Fruit fly (Drosophila melanogaster) whole organism, prepupa: ENCODE results near the gene CG10337.

Source experiments
- Blimp-1 ChIP-seq: fragments of 200-800 bp; sonication (Bioruptor generic); optimal IDR thresholded peaks from 3 replicates; lab custom pipeline; 2017; ENCODE audit warnings: missing biosample characterization, missing genetic modification characterization, mild to moderate bottlenecking, moderate library complexity, missing genetic modification reagents
- CG10631 ChIP-seq: fragments of 200-800 bp; sonication (Bioruptor generic); optimal IDR thresholded peaks from 2 replicates; lab custom pipeline; 2016; ENCODE audit warnings: missing biosample characterization, missing genetic modification characterization
- CG10669 ChIP-seq: fragments of 200-800 bp; sonication (Bioruptor generic); optimal IDR thresholded peaks from 3 replicates; lab custom pipeline; 2018; ENCODE audit warnings: missing biosample characterization, mild to moderate bottlenecking, missing genetic modification characterization, moderate library complexity
- CG11762 ChIP-seq: fragments of 200-800 bp; sonication (Bioruptor generic); optimal IDR thresholded peaks from 3 replicates; lab custom pipeline; 2016; ENCODE audit warnings: missing biosample characterization, missing genetic modification characterization; ENCODE audit not compliant: insufficient read depth
- CG11902 ChIP-seq: fragments of 200-800 bp; sonication (Bioruptor generic); optimal IDR thresholded peaks from 3 replicates; lab custom pipeline; 2016; ENCODE audit warnings: missing biosample characterization, missing genetic modification characterization
- CG15336 ChIP-seq: fragments of 200-800 bp; sonication (Bioruptor generic); IDR thresholded peaks from 2 replicates; pipeline ENCODE4 v1.3.6; 2022; ENCODE audit warnings: missing biosample characterization, missing genetic modification characterization
- CG16779 ChIP-seq: fragments of 200-800 bp; sonication (Bioruptor generic); optimal IDR thresholded peaks from 3 replicates; lab custom pipeline; 2017; ENCODE audit warnings: missing biosample characterization, mild to moderate bottlenecking, missing genetic modification characterization
- CG3032 ChIP-seq: fragments of 200-800 bp; optimal IDR thresholded peaks from 2 replicates; lab custom pipeline; 2019; ENCODE audit warnings: missing biosample characterization, mild to moderate bottlenecking, missing genetic modification characterization, moderate library complexity
- CG31627 ChIP-seq: fragments of 200-800 bp; sonication (Bioruptor generic); optimal IDR thresholded peaks from 3 replicates; lab custom pipeline; 2016; ENCODE audit warnings: missing biosample characterization, missing genetic modification characterization
- CG32006 ChIP-seq: fragments of 200-800 bp; sonication (Bioruptor generic); optimal IDR thresholded peaks from 3 replicates; lab custom pipeline; 2017; ENCODE audit warnings: missing biosample characterization, mild to moderate bottlenecking, missing genetic modification characterization
- CG34406 ChIP-seq: fragments of 200-800 bp; sonication (Bioruptor generic); optimal IDR thresholded peaks from 3 replicates; lab custom pipeline; 2016; ENCODE audit warnings: missing biosample characterization, missing genetic modification characterization
- CG3919 ChIP-seq: fragments of 200-800 bp; sonication (Bioruptor generic); optimal IDR thresholded peaks from 3 replicates; lab custom pipeline; 2016; ENCODE audit warnings: missing biosample characterization, missing genetic modification characterization
- CG4318 ChIP-seq: fragments of 200-800 bp; sonication (Bioruptor generic); optimal IDR thresholded peaks from 3 replicates; lab custom pipeline; 2017; ENCODE audit warnings: missing biosample characterization, mild to moderate bottlenecking, missing genetic modification characterization
- CG6163 ChIP-seq: fragments of 200-800 bp; sonication (Bioruptor generic); IDR thresholded peaks from 3 replicates; pipeline ENCODE4 v1.3.6; 2022; ENCODE audit warnings: missing biosample characterization, missing genetic modification characterization
- CG6276 ChIP-seq: fragments of 200-800 bp; sonication (Bioruptor generic); optimal IDR thresholded peaks from 2 replicates; lab custom pipeline; 2017; ENCODE audit warnings: missing biosample characterization, mild to moderate bottlenecking, missing genetic modification characterization
- CG6792 ChIP-seq: fragments of 200-800 bp; sonication (Bioruptor generic); optimal IDR thresholded peaks from 3 replicates; lab custom pipeline; 2016; ENCODE audit warnings: missing biosample characterization, missing genetic modification characterization
- CG6854 ChIP-seq: fragments of 200-800 bp; sonication (Bioruptor generic); optimal IDR thresholded peaks from 2 replicates; lab custom pipeline; 2017; ENCODE audit warnings: missing biosample characterization, mild to moderate bottlenecking, missing genetic modification characterization
- CG7368 ChIP-seq: fragments of 200-800 bp; sonication (Bioruptor generic); optimal IDR thresholded peaks from 3 replicates; lab custom pipeline; 2016; ENCODE audit warnings: missing biosample characterization, missing genetic modification characterization
- CG8119 ChIP-seq: fragments of 200-800 bp; sonication (Bioruptor generic); IDR thresholded peaks from 3 replicates; pipeline ENCODE4 v1.3.6; 2022; ENCODE audit warnings: missing biosample characterization, missing genetic modification characterization
- CG8632 ChIP-seq: fragments of 200-800 bp; sonication (Bioruptor generic); optimal IDR thresholded peaks from 3 replicates; lab custom pipeline; 2016; ENCODE audit warnings: missing biosample characterization, missing genetic modification characterization
- Eip75B ChIP-seq: fragments of 200-800 bp; sonication (Bioruptor generic); optimal IDR thresholded peaks from 3 replicates; lab custom pipeline; 2016; ENCODE audit warnings: missing biosample characterization, missing genetic modification characterization
- Eip93F ChIP-seq: fragments of 200-800 bp; sonication (Bioruptor generic); optimal IDR thresholded peaks from 2 replicates; lab custom pipeline; 2016; ENCODE audit warnings: missing biosample characterization, mild to moderate bottlenecking, missing genetic modification characterization
- Ets21C ChIP-seq: fragments of 200-800 bp; sonication (Bioruptor generic); optimal IDR thresholded peaks from 3 replicates; lab custom pipeline; 2016; ENCODE audit warnings: missing biosample characterization, missing genetic modification characterization
- Ets96B ChIP-seq: fragments of 200-800 bp; optimal IDR thresholded peaks from 2 replicates; lab custom pipeline; 2019; ENCODE audit warnings: missing biosample characterization, mild to moderate bottlenecking, missing genetic modification characterization, moderate library complexity
- Gug ChIP-seq: fragments of 200-800 bp; sonication (Bioruptor generic); IDR thresholded peaks from 2 replicates; pipeline ENCODE4 v1.3.6; 2022; ENCODE audit warnings: missing biosample characterization, missing genetic modification characterization
- Hr38 ChIP-seq: sonication (Bioruptor generic); optimal IDR thresholded peaks from 2 replicates; lab custom pipeline; 2016; ENCODE audit warnings: missing biosample characterization, missing genetic modification characterization
- Hr39 ChIP-seq: fragments of 200-800 bp; sonication (Bioruptor generic); optimal IDR thresholded peaks from 2 replicates; lab custom pipeline; 2016; ENCODE audit warnings: missing biosample characterization, missing genetic modification characterization
- Hr4 ChIP-seq: fragments of 200-800 bp; sonication (Bioruptor generic); optimal IDR thresholded peaks from 3 replicates; lab custom pipeline; 2016; ENCODE audit warnings: missing biosample characterization, missing genetic modification characterization
- Lpt ChIP-seq: fragments of 200-800 bp; sonication (Bioruptor generic); optimal IDR thresholded peaks from 3 replicates; lab custom pipeline; 2016; ENCODE audit warnings: missing biosample characterization, missing genetic modification characterization
- Met ChIP-seq: fragments of 200-800 bp; sonication (Bioruptor generic); optimal IDR thresholded peaks from 3 replicates; lab custom pipeline; 2016; ENCODE audit warnings: missing biosample characterization, missing genetic modification characterization
- OdsH ChIP-seq: fragments of 200-800 bp; sonication (Bioruptor generic); optimal IDR thresholded peaks from 3 replicates; lab custom pipeline; 2016; ENCODE audit warnings: missing biosample characterization, missing genetic modification characterization
- Smox ChIP-seq: fragments of 200-800 bp; sonication (Bioruptor generic); optimal IDR thresholded peaks from 3 replicates; lab custom pipeline; 2016; ENCODE audit warnings: missing biosample characterization, missing genetic modification characterization
- Sox14 ChIP-seq: fragments of 200-800 bp; sonication (Bioruptor generic); optimal IDR thresholded peaks from 3 replicates; lab custom pipeline; 2016; ENCODE audit warnings: missing biosample characterization, missing genetic modification characterization
- Sox15 ChIP-seq: fragments of 200-800 bp; sonication (Bioruptor generic); optimal IDR thresholded peaks from 3 replicates; lab custom pipeline; 2016; ENCODE audit warnings: missing biosample characterization, missing genetic modification characterization
- achi ChIP-seq: fragments of 200-800 bp; sonication (Bioruptor generic); optimal IDR thresholded peaks from 3 replicates; lab custom pipeline; 2016; ENCODE audit warnings: missing biosample characterization, missing genetic modification characterization
- acj6 ChIP-seq: fragments of 200-800 bp; sonication (Bioruptor generic); optimal IDR thresholded peaks from 3 replicates; lab custom pipeline; 2016; ENCODE audit warnings: missing biosample characterization, missing genetic modification characterization
- cyc ChIP-seq: fragments of 200-800 bp; sonication (Bioruptor generic); optimal IDR thresholded peaks from 3 replicates; lab custom pipeline; 2016; ENCODE audit warnings: missing biosample characterization, missing genetic modification characterization
- dac ChIP-seq: fragments of 200-800 bp; sonication (Bioruptor generic); optimal IDR thresholded peaks from 2 replicates; lab custom pipeline; 2017; ENCODE audit warnings: missing biosample characterization, mild to moderate bottlenecking, missing genetic modification characterization
- dsx ChIP-seq: fragments of 200-800 bp; optimal IDR thresholded peaks from 3 replicates; lab custom pipeline; 2019; ENCODE audit warnings: missing biosample characterization, mild to moderate bottlenecking, missing genetic modification characterization, moderate library complexity; ENCODE audit not compliant: poor library complexity, severe bottlenecking
- eg ChIP-seq: fragments of 200-800 bp; sonication (Bioruptor generic); IDR thresholded peaks from 3 replicates; pipeline ENCODE4 v1.3.6; 2022; ENCODE audit warnings: missing biosample characterization, missing genetic modification characterization
- esn ChIP-seq: fragments of 200-800 bp; sonication (Bioruptor generic); optimal IDR thresholded peaks from 2 replicates; lab custom pipeline; 2016; ENCODE audit warnings: missing biosample characterization, mild to moderate bottlenecking, missing genetic modification characterization, moderate library complexity
- fd59A ChIP-seq: fragments of 200-800 bp; sonication (Bioruptor generic); optimal IDR thresholded peaks from 2 replicates; lab custom pipeline; 2017; ENCODE audit warnings: missing biosample characterization, mild to moderate bottlenecking, missing genetic modification characterization, missing genetic modification reagents
- fd85E ChIP-seq: fragments of 200-800 bp; sonication (Bioruptor generic); optimal IDR thresholded peaks from 3 replicates; lab custom pipeline; 2016; ENCODE audit warnings: missing biosample characterization, missing genetic modification characterization
- lz ChIP-seq: fragments of 200-800 bp; sonication (Bioruptor generic); optimal IDR thresholded peaks from 3 replicates; lab custom pipeline; 2016; ENCODE audit warnings: missing biosample characterization, missing genetic modification characterization
- net ChIP-seq: fragments of 200-800 bp; sonication (Bioruptor generic); optimal IDR thresholded peaks from 3 replicates; lab custom pipeline; 2016; ENCODE audit warnings: missing biosample characterization, missing genetic modification characterization
- pdm3 ChIP-seq: fragments of 200-800 bp; sonication (Bioruptor generic); optimal IDR thresholded peaks from 3 replicates; lab custom pipeline; 2016; ENCODE audit warnings: missing biosample characterization, missing genetic modification characterization
- salr ChIP-seq, 2 experiments: fragments of 200-800 bp; sonication (Bioruptor generic); optimal IDR thresholded peaks; 3 replicates each; lab custom pipeline; 2016 to 2018; ENCODE audit warnings: missing biosample characterization in 2 of 2, missing genetic modification characterization in 2 of 2, mild to moderate bottlenecking in 1 of 2
- spab ChIP-seq: fragments of 200-800 bp; sonication (Bioruptor generic); optimal IDR thresholded peaks from 2 replicates; lab custom pipeline; 2017; ENCODE audit warnings: missing biosample characterization, mild to moderate bottlenecking, missing genetic modification characterization, missing genetic modification reagents
- svp ChIP-seq: fragments of 200-800 bp; sonication (Bioruptor generic); peaks from one replicate; lab custom pipeline; 2016; ENCODE audit warnings: missing biosample characterization, missing genetic modification characterization
- topi ChIP-seq: fragments of 200-800 bp; sonication (Bioruptor generic); optimal IDR thresholded peaks from 3 replicates; lab custom pipeline; 2016; ENCODE audit warnings: missing biosample characterization, missing genetic modification characterization

Gene CG10337

DNA sequence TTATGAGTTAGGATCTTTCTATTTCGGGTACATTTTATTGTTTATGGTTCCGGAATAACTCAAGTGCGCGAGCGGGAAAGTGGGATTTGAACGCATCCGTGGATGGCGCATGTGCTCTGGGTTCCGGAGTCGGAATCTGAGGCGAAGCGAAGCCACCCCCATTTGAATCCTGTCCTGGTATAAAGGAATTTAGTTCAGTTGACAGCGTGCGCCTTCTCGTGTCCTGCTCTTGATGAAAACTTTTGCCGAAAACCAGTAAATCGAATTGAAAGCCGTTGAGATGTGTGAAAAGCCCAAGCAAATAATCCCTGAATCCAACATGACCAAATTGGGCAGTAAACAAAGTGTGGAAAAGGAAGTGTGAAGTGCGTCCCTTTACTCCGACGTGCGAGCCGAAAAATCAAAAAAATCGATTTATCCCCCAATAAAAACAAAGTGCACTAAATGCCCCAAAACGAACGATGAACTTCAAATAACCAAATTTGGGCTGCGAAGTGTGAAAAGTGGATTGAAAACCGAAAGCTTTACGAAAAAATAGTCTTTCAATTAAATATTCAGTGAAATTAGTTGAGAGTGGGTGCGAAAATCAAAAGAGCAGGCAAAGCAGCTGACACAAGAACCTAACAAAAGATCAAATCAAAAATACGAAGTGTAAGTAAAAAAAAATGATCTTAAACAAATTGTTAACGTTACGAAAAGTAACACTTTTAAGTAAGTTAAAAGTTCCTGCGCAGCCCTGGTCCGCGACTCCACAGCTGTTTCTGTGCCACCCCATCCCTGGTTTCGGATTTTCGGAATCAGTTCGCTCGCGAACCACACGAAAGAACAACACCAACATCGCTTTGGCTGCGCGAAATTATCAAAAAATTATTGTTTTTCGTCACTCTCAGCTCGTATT, 39.9 kb upstream of the CG10337 start, which contains the start of gene Lar:
TSS of gene Lar (plus strand) at position 188 of the 898 bp plus-strand sequence.
- TF ChIP-seq Ets96B (tag; lab: Kevin White, UChicago) (peak; percentile 31), fd59A (no peak), CG6276 (GFP tag; lab: Kevin White, UChicago) (no peak), CG31627 (peak; percentile 67), Ets21C (GFP tag; lab: Kevin White, UChicago) (peak; percentile 40), net (GFP tag; lab: Kevin White, UChicago) (peak; percentile 43), topi (GFP tag; lab: Kevin White, UChicago) (peak; percentile 45), eg (GFP tag; lab: Robert Waterston, UW) (peak; percentile 56), CG8119 (peak; percentile 33; the same call in 1 of the 3 replicates), Eip93F (no peak), svp (no peak), Sox14 (GFP tag; lab: Kevin White, UChicago) (peak; percentile 59), dsx (GFP tag; lab: Kevin White, UChicago) (no peak), CG16779 (no peak), dac (GFP tag; lab: Kevin White, UChicago) (peak; percentile 45), CG3919 (GFP tag; lab: Kevin White, UChicago) (peak; percentile 70), esn (GFP tag; lab: Kevin White, UChicago) (peak; percentile 56), CG6792 (GFP tag; lab: Kevin White, UChicago) (peak; percentile 29), acj6 (GFP tag; lab: Kevin White, UChicago) (peak; percentile 58), lz (GFP tag; lab: Kevin White, UChicago) (peak; percentile 63), Smox (GFP tag; lab: Kevin White, UChicago) (peak; percentile 26), CG3032 (peak; percentile 47), Lpt (GFP tag; lab: Kevin White, UChicago) (peak; percentile 45), Gug (GFP tag; lab: Robert Waterston, UW) (peak; percentile 26; the same call in 1 of the 2 replicates), CG7368 (GFP tag; lab: Kevin White, UChicago) (peak; percentile 36), CG11762 (GFP tag; lab: Kevin White, UChicago) (peak; percentile 5), CG11902 (GFP tag; lab: Kevin White, UChicago) (peak; percentile 21), Hr38 (GFP tag; lab: Kevin White, UChicago) (no peak), CG6163 (no peak; the same call in 2 of the 3 replicates), CG32006 (peak; percentile 41), Hr39 (GFP tag; lab: Kevin White, UChicago) (peak; percentile 71), Sox15 (peak; percentile 45), Met (GFP tag; lab: Kevin White, UChicago) (peak; percentile 55), CG10631 (peak; percentile 45), achi (GFP tag; lab: Kevin White, UChicago) (peak; percentile 23), salr (GFP tag; optimal IDR thresholded peaks at IDR 0.05; lab: Kevin White, UChicago) (no peak), cyc (GFP tag; lab: Kevin White, UChicago) (peak; percentile 69), fd85E (GFP tag; lab: Kevin White, UChicago) (no peak), spab (GFP tag; lab: Kevin White, UChicago) (no peak), CG34406 (GFP tag; lab: Kevin White, UChicago) (peak; percentile 3), CG15336 (GFP tag; lab: Robert Waterston, UW) (peak; percentile 56; the same call in 1 of the 2 replicates), CG6854 (GFP tag; lab: Kevin White, UChicago) (no peak), OdsH (GFP tag; lab: Kevin White, UChicago) (peak; percentile 59), pdm3 (peak; percentile 55), Eip75B (GFP tag; lab: Kevin White, UChicago) (peak; percentile 63), Hr4 (GFP tag; lab: Kevin White, UChicago) (peak; percentile 59), Blimp-1 (GFP tag; lab: Kevin White, UChicago) (no peak), CG10669 (GFP tag; lab: Kevin White, UChicago) (peak; percentile 22), CG4318 (GFP tag; lab: Kevin White, UChicago) (no peak), CG8632 (GFP tag; lab: Kevin White, UChicago) (peak; percentile 32)
